Worm (Caenorhabditis elegans) whole organism, early embryonic: ENCODE measurements around the gene pdf-2.

Experiments
- aly-1 ChIP-seq: sonication (generic microtip); optimal IDR thresholded peaks from 2 replicates; lab custom pipeline; 2016; ENCODE audit warnings: missing genetic modification characterization, missing compliant biosample characterization
- ama-1 ChIP-seq: fragments of 150-350 bp; optimal IDR thresholded peaks from 2 replicates; lab custom pipeline; 2014
- ets-7 ChIP-seq: sonication (generic microtip); optimal IDR thresholded peaks from 2 replicates; lab custom pipeline; 2016; ENCODE audit warnings: missing genotype, missing genetic modification characterization, missing compliant biosample characterization
- hmg-4 ChIP-seq: fragments of 200-800 bp; sonication (Bioruptor generic); optimal IDR thresholded peaks from 2 replicates; lab custom pipeline; 2018; ENCODE audit warnings: mild to moderate bottlenecking, missing genetic modification characterization, missing compliant biosample characterization

DNA sequence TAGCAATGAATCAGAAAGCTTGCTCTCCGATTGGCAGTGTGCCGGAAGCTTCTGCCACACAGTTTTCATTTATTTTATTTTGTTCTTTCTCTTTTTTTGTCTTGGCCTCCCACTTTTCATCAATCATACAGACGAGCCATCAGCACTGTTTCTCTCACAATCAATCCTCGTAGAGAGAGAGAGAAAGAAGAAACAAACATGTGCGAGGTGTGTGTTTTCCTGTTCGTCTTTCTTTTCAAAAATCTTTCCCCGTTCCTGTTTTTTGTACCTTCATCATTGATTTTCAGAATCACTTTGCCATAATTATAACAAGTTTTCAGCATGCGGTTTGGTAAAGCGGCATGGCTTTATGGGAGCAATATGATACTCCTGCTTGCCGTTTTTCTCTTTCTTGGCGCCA is 36.0 kb downstream of the pdf-2 start, which contains the start of gene T24C12.1:
- TF ChIP-seq ama-1 (lab: Kevin White, UChicago) (no peak), ets-7 (tag; lab: Kevin White, UChicago) (no peak), hmg-4 (GFP tag; lab: Kevin White, UChicago) (no peak), aly-1 (no peak)
